Fruit fly (Drosophila melanogaster) ovary, adult (tissue): ENCODE data around the gene CG6650.

Experiments used
- CG17801 ChIP-seq: fragments of 200-800 bp; optimal IDR thresholded peaks from 2 replicates; lab custom pipeline; 2019; ENCODE audit warnings: missing biosample characterization, mild to moderate bottlenecking, missing genetic modification characterization, moderate library complexity; ENCODE audit not compliant: partially characterized antibody

The CG6650 gene

dm6 chr3L:14003297-14004040 lies 27.8 kb upstream of the CG6650 start:
- no peak for TF ChIP-seq CG17801 (GFP tag; lab: Kevin White, UChicago)

dm6 chr3L:14004041-14004407 lies 27.2 kb upstream of the CG6650 start:
- no peak for TF ChIP-seq CG17801 (GFP tag; lab: Kevin White, UChicago)

- TF ChIP-seq CG17801 (GFP tag; lab: Kevin White, UChicago): peak; percentile 95
These were observed 26.2 kb upstream of the CG6650 start for dm6 chr3L:14004963-14005458.

- peak; percentile 28 for TF ChIP-seq CG17801 (GFP tag; lab: Kevin White, UChicago)
These were observed 25.5 kb upstream of the CG6650 start for dm6 chr3L:14005627-14006287.

dm6 chr3L:14006704-14007126 lies 24.5 kb upstream of the CG6650 start:
- TF ChIP-seq CG17801 (GFP tag; lab: Kevin White, UChicago): peak; percentile 42

- no peak for TF ChIP-seq CG17801 (GFP tag; lab: Kevin White, UChicago)
These were observed 5.5 kb upstream of the CG6650 start for dm6 chr3L:14025736-14026135.

dm6 chr3L:14027549-14027948 lies 3.7 kb upstream of the CG6650 start:
- no peak for TF ChIP-seq CG17801 (GFP tag; lab: Kevin White, UChicago)

dm6 chr3L:14028485-14029384 lies 2.5 kb upstream of the CG6650 start, which contains the start of gene Ptip:
Ptip (minus strand) TSS chr3L:14029121.
- TF ChIP-seq CG17801 (GFP tag; lab: Kevin White, UChicago): peak; percentile 11

dm6 chr3L:14034476-14034875 lies 3.2 kb downstream of the CG6650 start, which contains the start of gene CG6661:
CG6661 (plus strand) TSS chr3L:14034776.
- TF ChIP-seq CG17801 (GFP tag; lab: Kevin White, UChicago): no peak

dm6 chr3L:14036867-14037313 lies 5.6 kb downstream of the CG6650 start, which contains the start of gene Hsp110:
Hsp110 (plus strand) TSS chr3L:14037019.
- peak; percentile 66 for TF ChIP-seq CG17801 (GFP tag; lab: Kevin White, UChicago)

dm6 chr3L:14037655-14038644 lies 6.7 kb downstream of the CG6650 start:
- TF ChIP-seq CG17801 (GFP tag; lab: Kevin White, UChicago): no peak

- no peak for TF ChIP-seq CG17801 (GFP tag; lab: Kevin White, UChicago)
These were observed 18.5 kb downstream of the CG6650 start, which contains the start of gene Neurl4 for dm6 chr3L:14049620-14050253. Neurl4 (minus strand) TSS chr3L:14049892.
